Worm (Caenorhabditis elegans) whole organism, L2 larva: Measurements from ENCODE around the gene frm-10.

Experiments used
- aly-2 ChIP-seq: fragments of 150-350 bp; optimal IDR thresholded peaks from 2 replicates; lab custom pipeline; 2014; ENCODE audit warnings: missing biosample characterization, missing genetic modification characterization
- ama-1 ChIP-seq: fragments of 150-350 bp; optimal IDR thresholded peaks from 2 replicates; lab custom pipeline; 2018; ENCODE audit warnings: inconsistent platforms
- lin-13 ChIP-seq: fragments of 150-350 bp; optimal IDR thresholded peaks from 2 replicates; lab custom pipeline; 2014; ENCODE audit warnings: missing biosample characterization, missing genetic modification reagents, missing genetic modification characterization
- lin-39 ChIP-seq: fragments of 150-350 bp; optimal IDR thresholded peaks from 2 replicates; lab custom pipeline; 2014; ENCODE audit warnings: missing biosample characterization, missing genetic modification reagents, missing genetic modification characterization
- unc-55 ChIP-seq: fragments of 150-350 bp; sonication (generic microtip); optimal IDR thresholded peaks from 3 replicates; lab custom pipeline; 2014; ENCODE audit warnings: missing biosample characterization, missing genetic modification reagents, missing genetic modification characterization
- zag-1 ChIP-seq: fragments of 150-350 bp; optimal IDR thresholded peaks from 2 replicates; lab custom pipeline; 2014; ENCODE audit warnings: missing biosample characterization, missing genetic modification characterization
- ztf-4 ChIP-seq: fragments of 150-350 bp; optimal IDR thresholded peaks from 2 replicates; lab custom pipeline; 2014; ENCODE audit warnings: missing biosample characterization, missing genetic modification characterization

ce11 chrV:13414585-13414984 lies 48.4 kb upstream of the frm-10 start, which contains the start of gene cut-2:
- TF ChIP-seq aly-2 (tag; lab: Kevin White, UChicago): no peak
- no peak for TF ChIP-seq lin-13 (GFP tag; lab: Kevin White, UChicago)
- TF ChIP-seq lin-39 (tag; lab: Kevin White, UChicago): no peak
- TF ChIP-seq unc-55 (GFP tag; lab: Kevin White, UChicago): no peak
- TF ChIP-seq ztf-4 (tag; lab: Kevin White, UChicago): no peak
- TF ChIP-seq zag-1: no peak
- TF ChIP-seq ama-1 (lab: Kevin White, UChicago): no peak
